Fruit fly (Drosophila melanogaster): ENCODE data around the gene CG42637.

Gene CG42637

dm6 chr3L:19791688-19792073 is 1.7 kb downstream of the CG42637 start (continued):
- TF ChIP-seq pan (optimal IDR thresholded peaks at IDR 0.05) (no peak), pan (GFP tag; optimal IDR thresholded peaks at IDR 0.05 in 1 of 2, IDR thresholded peaks at IDR 0.05 in 1 of 2) (peak in 1 of 2 experiments; percentile 27), D19B (GFP tag; optimal IDR thresholded peaks at IDR 0.05) (no peak), B-H2 (GFP tag; optimal IDR thresholded peaks at IDR 0.05) (peak; percentile 52), CG7556 (GFP tag; optimal IDR thresholded peaks at IDR 0.05) (no peak), sug (tag; optimal IDR thresholded peaks at IDR 0.05) (peak; percentile 63), Neu2 (GFP tag; optimal IDR thresholded peaks at IDR 0.05; ENCODE audit: borderline replicate concordance) (no peak), CG9932 (GFP tag; IDR thresholded peaks at IDR 0.05) (peak; percentile 29; the same call in 1 of the 2 replicates), CG15514 (GFP tag; optimal IDR thresholded peaks at IDR 0.05) (peak; percentile 35), her (GFP tag; optimal IDR thresholded peaks at IDR 0.05) (peak; percentile 2), CG4820 (GFP tag; optimal IDR thresholded peaks at IDR 0.05) (no peak), Fer1 (GFP tag; optimal IDR thresholded peaks at IDR 0.05) (peak; percentile 55), zen (tag; optimal IDR thresholded peaks at IDR 0.05) (peak; percentile 26), CrebB (tag; optimal IDR thresholded peaks at IDR 0.05) (peak; percentile 14), Awh (GFP tag; IDR thresholded peaks at IDR 0.05) (no peak; the same call in 1 of the 2 replicates), CG11247 (GFP tag; IDR thresholded peaks at IDR 0.05) (no peak), Hmx (GFP tag; optimal IDR thresholded peaks at IDR 0.05) (no peak), CG6765 (GFP tag; optimal IDR thresholded peaks at IDR 0.05) (no peak), Vsx1 (GFP tag; optimal IDR thresholded peaks at IDR 0.05) (peak; percentile 82), crol (GFP tag; IDR thresholded peaks at IDR 0.05) (peak; percentile 86), nom (GFP tag; optimal IDR thresholded peaks at IDR 0.05) (peak; percentile 25), gcm (GFP tag; optimal IDR thresholded peaks at IDR 0.05) (peak; percentile 6), bab2 (GFP tag; optimal IDR thresholded peaks at IDR 0.05) (no peak), Eip74EF (GFP tag; optimal IDR thresholded peaks at IDR 0.05) (peak in 1 of 2 experiments; percentile 27), ATbp (GFP tag; optimal IDR thresholded peaks at IDR 0.05) (peak; percentile 5), CG10274 (GFP tag; optimal IDR thresholded peaks at IDR 0.05) (no peak), CG8924 (tag; optimal IDR thresholded peaks at IDR 0.05) (peak; percentile 12), Stat92E (GFP tag; optimal IDR thresholded peaks at IDR 0.05) (peak in 1 of 3 experiments; percentile 0), trh (GFP tag; optimal IDR thresholded peaks at IDR 0.05) (no peak), peb (GFP tag; IDR thresholded peaks at IDR 0.05) (peak; percentile 30; the same call in 1 of the 2 replicates), Pdp1 (GFP tag; optimal IDR thresholded peaks at IDR 0.05) (no peak), D (optimal IDR thresholded peaks at IDR 0.05) (peak; percentile 34), D (GFP tag; optimal IDR thresholded peaks at IDR 0.05) (no peak), cad (GFP tag; optimal IDR thresholded peaks at IDR 0.05) (peak; percentile 53)

- TF ChIP-seq ERR (GFP tag; optimal IDR thresholded peaks at IDR 0.05) = no peak
- TF ChIP-seq Sox100B (GFP tag; optimal IDR thresholded peaks at IDR 0.05) = peak; percentile 76
- TF ChIP-seq CG10979 (tag; optimal IDR thresholded peaks at IDR 0.05) = peak; percentile 69
- no peak for TF ChIP-seq dan (GFP tag; IDR thresholded peaks at IDR 0.05)
- TF ChIP-seq CG13775 (GFP tag; optimal IDR thresholded peaks at IDR 0.05) = peak; percentile 81
- TF ChIP-seq abd-A (tag; optimal IDR thresholded peaks at IDR 0.05) = peak; percentile 14
- TF ChIP-seq Opbp (GFP tag; IDR thresholded peaks at IDR 0.05; ENCODE audit: partially characterized antibody) = peak; percentile 42; the same call in 1 of the 3 replicates
- TF ChIP-seq CG3065 (GFP tag; optimal IDR thresholded peaks at IDR 0.05) = no peak
- TF ChIP-seq HLH54F (GFP tag; optimal IDR thresholded peaks at IDR 0.05) = peak; percentile 57
- TF ChIP-seq Hmr (GFP tag; optimal IDR thresholded peaks at IDR 0.05) = peak; percentile 73
- peak; percentile 34 for TF ChIP-seq sd (tag; optimal IDR thresholded peaks at IDR 0.05)
- peak; percentile 68 for TF ChIP-seq CG9727 (GFP tag; optimal IDR thresholded peaks at IDR 0.05)
- TF ChIP-seq bab2 (GFP tag; optimal IDR thresholded peaks at IDR 0.05) = peak; percentile 32
- TF ChIP-seq pnt (GFP tag; optimal IDR thresholded peaks at IDR 0.05) = peak; percentile 57
- no peak for TF ChIP-seq CG12071 (GFP tag; optimal IDR thresholded peaks at IDR 0.05)
- 0 out of 3 replicates have a peak, but pooled peaks have one; percentile 52 for TF ChIP-seq CG3726 (GFP tag; IDR thresholded peaks at IDR 0.05)
- peak; percentile 77 for TF ChIP-seq org-1 (GFP tag; optimal IDR thresholded peaks at IDR 0.05)
These were observed 2.3 kb downstream of the CG42637 start for dm6 chr3L:19790929-19791687.
